Worm (Caenorhabditis elegans) whole organism, midembryonic: ENCODE data around the gene tag-278.

Experiments used
- T22C8.4 ChIP-seq: fragments of 200-800 bp; sonication (Bioruptor generic); IDR thresholded peaks from 2 replicates; pipeline ENCODE4 v1.3.6; 2022; ENCODE audit warnings: missing genetic modification characterization, missing compliant biosample characterization
- cog-1 ChIP-seq: sonication (generic microtip); optimal IDR thresholded peaks from 2 replicates; lab custom pipeline; 2016; ENCODE audit warnings: missing genetic modification characterization, missing compliant biosample characterization
- flt-1 ChIP-seq: fragments of 200-800 bp; sonication (Bioruptor generic); IDR thresholded peaks from 2 replicates; pipeline ENCODE4 v1.3.6; 2022; ENCODE audit warnings: missing genetic modification characterization, missing compliant biosample characterization
- klf-2 ChIP-seq: fragments of 200-800 bp; sonication (Bioruptor generic); conservative IDR thresholded peaks from 2 replicates; pipeline ENCODE4 v1.3.6; 2022; ENCODE audit warnings: missing genetic modification reagents, missing genetic modification characterization, missing compliant biosample characterization
- med-1 ChIP-seq: sonication (generic microtip); optimal IDR thresholded peaks from 2 replicates; lab custom pipeline; 2017; ENCODE audit warnings: missing genetic modification characterization, mild to moderate bottlenecking, missing compliant biosample characterization, antibody characterized with exemption, missing genetic modification reagents; ENCODE audit not compliant: insufficient read depth
- ref-1 ChIP-seq: fragments of 200-800 bp; sonication (Bioruptor generic); conservative IDR thresholded peaks from 2 replicates; pipeline ENCODE4 v1.3.6; 2022; ENCODE audit warnings: missing genetic modification reagents, missing genetic modification characterization, missing compliant biosample characterization
- tab-1 ChIP-seq: fragments of 200-800 bp; sonication (Bioruptor generic); IDR thresholded peaks from 2 replicates; pipeline ENCODE4 v1.3.6; 2022; ENCODE audit warnings: missing genetic modification characterization, missing compliant biosample characterization
- ztf-23 ChIP-seq: fragments of 200-800 bp; sonication (Bioruptor generic); IDR thresholded peaks from 2 replicates; pipeline ENCODE4 v1.3.6; 2022; ENCODE audit warnings: missing genetic modification reagents, missing genetic modification characterization, missing compliant biosample characterization
- ztf-29 ChIP-seq: fragments of 200-800 bp; sonication (Bioruptor generic); IDR thresholded peaks from 2 replicates; pipeline ENCODE4 v1.3.6; 2022; ENCODE audit warnings: missing genetic modification reagents, missing genetic modification characterization, missing compliant biosample characterization

The tag-278 gene

DNA sequence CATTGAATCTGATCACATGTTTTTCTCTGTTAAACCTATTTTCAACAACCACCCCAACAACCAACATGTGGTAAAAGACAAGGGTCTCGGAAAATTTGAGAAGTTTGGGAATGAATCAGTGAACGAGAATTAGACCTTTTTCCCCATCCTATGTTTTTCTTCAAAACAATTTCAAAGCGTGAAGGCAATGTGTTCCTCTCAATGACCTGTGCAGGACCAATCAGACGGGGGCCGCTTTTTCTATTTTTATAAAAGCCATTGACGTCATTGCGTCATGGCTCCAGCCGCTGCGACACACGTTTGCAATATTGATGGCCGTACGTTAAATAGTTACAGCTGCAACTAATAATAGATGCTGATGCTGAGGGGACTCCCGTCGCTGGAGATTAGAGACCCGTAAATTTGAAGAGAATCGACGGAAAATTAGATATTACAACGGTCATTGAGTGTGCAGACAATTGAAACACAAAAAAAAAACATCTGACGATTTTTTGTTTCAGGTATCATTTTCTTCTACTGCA is 22.6 kb upstream of the tag-278 start:
- TF ChIP-seq ref-1 (GFP tag; lab: Robert Waterston, UW) (no peak), ztf-29 (no peak), ztf-23 (GFP tag; lab: Robert Waterston, UW) (no peak), med-1 (no peak), flt-1 (GFP tag; lab: Robert Waterston, UW) (no peak), T22C8.4 (GFP tag; lab: Robert Waterston, UW) (no peak), cog-1 (tag; lab: Kevin White, UChicago) (no peak)

DNA sequence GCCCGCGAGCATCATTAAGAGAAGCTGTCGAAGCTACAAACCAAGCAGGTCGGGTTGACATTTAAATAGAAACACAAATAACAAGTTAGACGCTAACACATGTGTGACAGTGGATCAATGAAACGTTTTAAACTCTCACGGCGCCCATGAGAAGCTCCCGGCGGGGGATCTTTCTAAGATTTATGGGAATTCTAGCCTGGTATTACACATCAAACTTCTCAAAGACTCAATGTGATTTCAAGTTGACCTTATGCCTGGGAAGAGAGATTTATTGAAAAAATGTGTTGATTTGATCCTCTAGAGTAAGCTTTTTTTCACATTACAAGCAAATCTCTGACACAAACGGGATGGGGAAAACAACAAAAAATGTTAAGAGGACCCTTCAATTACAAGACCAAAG is 20.7 kb upstream of the tag-278 start:
- no peak for TF ChIP-seq ztf-29
- no peak for TF ChIP-seq tab-1 (GFP tag; lab: Robert Waterston, UW)
- no peak for TF ChIP-seq T22C8.4 (GFP tag; lab: Robert Waterston, UW)
- no peak for TF ChIP-seq flt-1 (GFP tag; lab: Robert Waterston, UW)
- TF ChIP-seq klf-2 (GFP tag; lab: Robert Waterston, UW) = no peak
- no peak for TF ChIP-seq med-1
- TF ChIP-seq cog-1 (tag; lab: Kevin White, UChicago) = no peak
- no peak for TF ChIP-seq ref-1 (GFP tag; lab: Robert Waterston, UW)
- no peak for TF ChIP-seq ztf-23 (GFP tag; lab: Robert Waterston, UW)

DNA sequence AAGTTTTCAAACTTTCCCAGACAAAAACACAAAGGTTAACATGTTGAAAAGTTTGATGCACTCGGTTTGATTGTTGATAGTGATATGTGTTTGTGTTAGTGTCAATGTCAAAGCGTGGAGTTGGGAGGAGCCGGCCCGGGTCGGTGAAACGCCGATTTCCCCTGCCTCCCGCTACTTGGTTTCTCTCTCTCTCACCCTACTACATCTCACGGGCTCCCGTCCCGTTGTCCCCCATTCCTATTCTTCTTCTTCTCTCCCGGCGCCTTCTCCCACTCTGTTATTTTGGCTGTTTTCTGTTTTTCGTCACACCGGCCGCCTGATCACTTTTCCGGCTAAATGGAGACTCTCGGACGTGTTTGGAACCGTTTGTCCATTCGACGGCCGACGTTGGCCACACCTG is 17.3 kb upstream of the tag-278 start:
- TF ChIP-seq klf-2 (GFP tag; lab: Robert Waterston, UW) = no peak
- TF ChIP-seq ztf-29 = no peak
- TF ChIP-seq ref-1 (GFP tag; lab: Robert Waterston, UW) = no peak
- TF ChIP-seq tab-1 (GFP tag; lab: Robert Waterston, UW) = no peak
- no peak for TF ChIP-seq T22C8.4 (GFP tag; lab: Robert Waterston, UW)
- no peak for TF ChIP-seq med-1
- no peak for TF ChIP-seq cog-1 (tag; lab: Kevin White, UChicago)
- TF ChIP-seq ztf-23 (GFP tag; lab: Robert Waterston, UW) = no peak

DNA sequence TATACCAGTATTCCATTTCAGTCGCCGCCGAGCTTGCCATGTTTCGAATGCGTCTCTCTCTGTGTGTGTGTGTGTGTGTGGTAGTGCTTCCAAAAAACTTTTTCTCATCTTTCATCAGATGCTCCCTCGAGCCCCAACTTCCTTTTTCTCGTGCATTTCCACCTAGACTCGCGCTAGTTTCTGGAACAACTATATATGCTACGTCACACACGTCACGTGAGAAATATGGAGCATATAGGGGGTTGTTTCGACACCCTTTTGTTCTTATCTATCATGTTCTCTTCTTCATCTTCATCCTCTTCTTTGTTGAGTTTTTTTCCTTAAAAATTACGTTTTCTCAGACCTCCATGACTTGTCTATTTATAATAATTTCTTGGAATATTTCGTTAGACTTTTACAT is 16.3 kb upstream of the tag-278 start:
- no peak for TF ChIP-seq cog-1 (tag; lab: Kevin White, UChicago)
- TF ChIP-seq tab-1 (GFP tag; lab: Robert Waterston, UW) = no peak
- no peak for TF ChIP-seq ztf-29
- no peak for TF ChIP-seq ref-1 (GFP tag; lab: Robert Waterston, UW)
- no peak for TF ChIP-seq med-1
- no peak for TF ChIP-seq klf-2 (GFP tag; lab: Robert Waterston, UW)
- TF ChIP-seq T22C8.4 (GFP tag; lab: Robert Waterston, UW) = no peak
- no peak for TF ChIP-seq flt-1 (GFP tag; lab: Robert Waterston, UW)
- no peak for TF ChIP-seq ztf-23 (GFP tag; lab: Robert Waterston, UW)

DNA sequence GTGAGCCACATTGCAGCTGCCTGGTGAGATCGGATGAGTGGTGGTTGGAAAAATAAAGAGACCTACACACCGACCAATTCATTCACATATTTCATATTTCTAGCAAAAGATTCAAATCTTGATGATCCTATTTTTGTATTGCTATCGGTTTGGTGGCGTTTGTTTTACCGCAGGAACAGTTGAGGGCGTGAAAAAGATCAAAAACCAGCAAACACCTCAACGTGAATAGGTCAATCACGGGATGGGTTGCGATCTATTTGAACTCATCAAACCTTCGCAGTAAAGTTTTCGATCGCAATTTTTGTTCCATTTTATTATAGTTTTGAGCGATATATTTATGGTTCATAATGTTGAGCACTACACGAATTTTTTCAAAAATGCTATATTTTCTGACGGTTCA is 12.9 kb upstream of the tag-278 start:
- TF ChIP-seq ref-1 (GFP tag; lab: Robert Waterston, UW) = no peak
- TF ChIP-seq ztf-29 = no peak
- no peak for TF ChIP-seq klf-2 (GFP tag; lab: Robert Waterston, UW)
- no peak for TF ChIP-seq cog-1 (tag; lab: Kevin White, UChicago)
- no peak for TF ChIP-seq flt-1 (GFP tag; lab: Robert Waterston, UW)
- TF ChIP-seq tab-1 (GFP tag; lab: Robert Waterston, UW) = no peak
- no peak for TF ChIP-seq med-1
- TF ChIP-seq T22C8.4 (GFP tag; lab: Robert Waterston, UW) = no peak
- no peak for TF ChIP-seq ztf-23 (GFP tag; lab: Robert Waterston, UW)

DNA sequence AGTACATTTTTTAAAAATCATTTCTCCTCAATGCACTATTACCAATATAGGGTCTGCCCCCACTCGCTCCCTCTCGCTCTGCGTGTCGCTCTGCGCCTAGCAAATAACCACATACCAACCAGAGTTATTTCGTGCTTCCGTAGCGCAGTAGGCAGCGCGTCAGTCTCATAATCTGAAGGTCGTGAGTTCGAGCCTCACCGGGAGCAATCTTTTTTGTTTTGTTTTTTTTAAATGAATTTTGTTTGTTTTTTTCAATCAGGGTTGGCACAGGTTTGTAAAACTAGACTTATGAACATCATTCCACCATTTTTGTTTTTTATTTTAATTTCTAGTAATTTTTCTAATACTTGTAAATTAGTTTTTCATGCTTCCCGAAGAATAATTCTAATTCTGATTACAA is 8.6 kb upstream of the tag-278 start:
- TF ChIP-seq ztf-29 (peak; percentile 88), ztf-23 (GFP tag; lab: Robert Waterston, UW) (peak; percentile 91), flt-1 (GFP tag; lab: Robert Waterston, UW) (peak; percentile 96), tab-1 (GFP tag; lab: Robert Waterston, UW) (peak; percentile 94), med-1 (peak; percentile 62), cog-1 (tag; lab: Kevin White, UChicago) (peak; percentile 90), ref-1 (GFP tag; lab: Robert Waterston, UW) (peak; percentile 87), T22C8.4 (GFP tag; lab: Robert Waterston, UW) (peak; percentile 89), klf-2 (GFP tag; lab: Robert Waterston, UW) (peak; percentile 92)

DNA sequence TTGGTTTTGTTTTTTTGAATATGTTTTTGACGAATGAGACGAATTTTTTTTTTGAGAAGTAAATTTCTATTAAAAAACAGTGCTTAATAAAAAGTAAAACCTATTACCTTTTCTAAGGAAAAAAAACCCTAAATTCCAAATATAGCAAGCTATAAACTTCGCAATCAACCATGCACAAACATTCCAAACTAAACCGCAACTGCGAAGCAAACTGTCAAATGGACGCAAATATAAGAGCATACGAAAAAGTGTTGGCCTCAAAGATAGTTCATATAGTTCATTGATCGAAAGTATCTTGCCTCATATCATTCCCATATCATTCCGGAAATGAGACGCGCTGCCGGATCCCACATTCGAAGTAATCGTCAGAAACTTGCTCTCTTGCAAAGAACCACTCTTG is 7.6 kb upstream of the tag-278 start, which contains the start of gene C01C4.3:
TSS of gene C01C4.3 (plus strand) at position 301 of the 400 bp plus-strand sequence.
- TF ChIP-seq flt-1 (GFP tag; lab: Robert Waterston, UW) = no peak
- no peak for TF ChIP-seq tab-1 (GFP tag; lab: Robert Waterston, UW)
- TF ChIP-seq ref-1 (GFP tag; lab: Robert Waterston, UW) = no peak
- TF ChIP-seq ztf-29 = no peak
- TF ChIP-seq klf-2 (GFP tag; lab: Robert Waterston, UW) = no peak
- no peak for TF ChIP-seq T22C8.4 (GFP tag; lab: Robert Waterston, UW)
- no peak for TF ChIP-seq cog-1 (tag; lab: Kevin White, UChicago)
- TF ChIP-seq ztf-23 (GFP tag; lab: Robert Waterston, UW) = no peak
- no peak for TF ChIP-seq med-1

DNA sequence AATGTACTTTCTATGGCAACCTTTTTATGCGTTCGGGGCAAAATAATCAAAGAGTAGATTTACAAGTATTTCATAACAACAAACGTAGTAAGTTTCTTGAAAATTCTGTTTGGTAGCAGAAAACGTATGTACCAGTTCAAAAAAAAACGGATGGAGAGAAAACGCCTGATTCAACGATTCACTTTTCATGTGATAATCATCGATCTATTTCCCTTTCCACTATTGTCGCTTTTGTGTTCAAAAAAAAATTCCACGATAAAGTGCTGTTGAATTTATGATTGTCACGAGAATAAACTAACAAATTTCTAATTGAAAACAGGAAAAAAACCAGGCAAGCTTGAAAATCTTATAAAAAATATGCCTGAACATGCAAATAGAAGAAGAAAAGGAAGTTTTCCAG is 6.8 kb upstream of the tag-278 start:
- TF ChIP-seq tab-1 (GFP tag; lab: Robert Waterston, UW) (no peak), med-1 (no peak), ztf-23 (GFP tag; lab: Robert Waterston, UW) (no peak), cog-1 (tag; lab: Kevin White, UChicago) (no peak), flt-1 (GFP tag; lab: Robert Waterston, UW) (no peak), klf-2 (GFP tag; lab: Robert Waterston, UW) (no peak), T22C8.4 (GFP tag; lab: Robert Waterston, UW) (no peak), ref-1 (GFP tag; lab: Robert Waterston, UW) (no peak), ztf-29 (no peak)

DNA sequence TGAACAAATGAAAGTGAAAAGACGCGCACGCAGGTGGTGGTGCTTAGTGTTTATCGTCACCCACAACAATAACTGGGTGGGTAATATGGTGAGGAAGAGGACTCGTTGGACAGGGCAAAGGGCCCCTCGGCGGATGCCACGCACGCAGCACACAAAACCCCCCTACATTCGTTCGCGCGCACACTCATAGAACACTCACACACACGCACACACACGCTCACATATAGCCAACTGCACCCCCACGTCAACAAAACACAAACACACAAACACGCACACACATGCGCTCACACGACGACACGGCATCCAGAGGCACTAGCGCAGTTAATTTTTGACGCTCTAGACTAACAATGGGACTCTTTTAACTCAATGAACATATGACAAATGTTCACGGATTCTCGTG is 5.2 kb upstream of the tag-278 start:
- TF ChIP-seq tab-1 (GFP tag; lab: Robert Waterston, UW) = 0 out of 2 replicates have a peak, but pooled peaks have one; percentile 31
- 0 out of 2 replicates have a peak, but pooled peaks have one; percentile 13 for TF ChIP-seq ztf-23 (GFP tag; lab: Robert Waterston, UW)
- no peak for TF ChIP-seq med-1
- peak; percentile 70; the same call in 1 of the 2 replicates for TF ChIP-seq flt-1 (GFP tag; lab: Robert Waterston, UW)
